Worm (Caenorhabditis elegans) whole organism, dauer: ENCODE measurements around the gene srh-46.
"Not testable (repeated sequence)": the region's sequence is repeated elsewhere in the genome, so short reads cannot be mapped to it uniquely, and the experiment has no call there.

Experiments
- unc-62 ChIP-seq: sonication (generic microtip); optimal IDR thresholded peaks from 2 replicates; lab custom pipeline; 2017; ENCODE audit warnings: missing biosample characterization, missing genetic modification reagents, missing genetic modification characterization

srh-46 gene

DNA sequence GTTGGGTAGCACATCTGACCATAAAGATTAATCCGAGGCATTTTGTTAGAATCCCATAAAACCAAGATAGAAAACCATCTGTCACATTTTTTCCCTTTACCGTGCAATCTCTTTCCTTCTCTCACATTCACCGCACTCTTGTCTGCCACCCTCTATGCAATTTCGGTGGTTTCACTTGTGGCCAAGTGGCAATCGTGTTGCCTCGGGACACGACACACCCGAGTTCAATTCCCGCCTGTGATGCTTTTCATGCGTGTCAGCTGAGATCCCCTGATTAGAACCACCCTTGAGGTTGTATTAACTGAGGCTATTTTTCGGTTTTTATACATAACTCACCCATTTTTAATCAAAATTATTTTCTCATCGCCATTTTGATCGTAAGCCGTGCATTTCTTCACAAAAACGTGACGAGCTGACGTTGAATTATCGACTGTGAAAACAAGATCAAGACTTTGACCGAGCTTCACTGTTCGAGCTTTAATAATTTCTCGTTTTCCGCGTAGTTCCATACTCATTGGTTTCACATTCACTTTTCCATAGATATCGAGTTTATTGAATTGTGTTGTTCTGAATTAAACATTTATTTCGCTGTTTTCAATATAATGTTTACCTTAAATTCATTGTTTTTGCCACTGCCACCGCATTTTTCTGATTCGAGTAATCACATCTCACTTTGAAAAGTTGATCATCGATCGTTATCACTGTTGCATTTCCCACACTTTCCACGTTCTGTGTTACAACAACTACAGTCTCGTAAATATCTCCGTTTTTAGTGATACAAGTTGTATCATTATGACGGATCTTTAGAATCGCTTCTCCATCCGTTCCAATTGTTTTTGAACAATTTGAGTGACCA lies 11.6 kb upstream of the srh-46 start:
- no peak for TF ChIP-seq unc-62 (GFP tag; lab: Kevin White, UChicago)

DNA sequence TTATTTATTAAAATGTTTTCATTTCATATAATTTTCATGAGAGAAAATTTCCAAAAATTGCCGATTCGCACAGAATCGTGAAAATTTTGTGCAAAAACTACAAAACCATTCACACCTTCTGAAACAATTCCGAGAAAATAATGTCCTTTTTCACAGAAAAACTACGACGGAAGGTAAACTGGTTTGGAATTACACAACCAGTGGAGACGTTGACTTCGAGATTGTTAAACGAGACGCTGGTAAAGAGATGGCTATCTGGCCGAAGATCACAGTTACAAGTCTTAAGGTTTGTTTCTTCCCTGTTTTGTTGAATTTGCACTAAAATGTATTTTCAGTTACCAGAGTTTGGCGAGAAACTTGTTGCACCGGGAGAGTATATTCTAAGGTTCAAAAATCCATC lies 10.2 kb upstream of the srh-46 start:
- TF ChIP-seq unc-62 (GFP tag; lab: Kevin White, UChicago): no peak

DNA sequence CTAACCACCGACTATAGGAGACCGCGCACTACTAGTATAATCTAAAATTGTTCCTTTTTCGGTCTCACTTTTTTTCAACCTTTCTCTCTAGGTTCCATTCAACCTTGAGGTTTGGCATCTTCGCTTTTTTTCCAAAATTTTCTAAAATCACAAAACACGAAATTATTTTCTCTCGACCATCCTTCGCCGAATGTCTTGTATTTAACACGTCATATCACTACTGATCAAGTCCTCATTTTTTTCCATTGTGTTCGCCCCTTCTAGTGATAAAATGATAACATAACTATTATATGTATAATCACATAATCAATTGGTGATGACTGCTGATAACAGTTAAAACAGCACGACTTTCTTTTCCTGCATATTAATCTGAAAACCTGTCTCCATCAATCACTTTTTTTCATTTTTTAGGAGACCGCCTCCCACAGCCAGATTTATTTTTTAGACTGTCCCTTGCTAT lies 8.4 kb upstream of the srh-46 start, which contains the start of gene T03F7.7:
Gene T03F7.7, plus strand, starts transcription at position 410 of the 460 bp plus-strand sequence.
- TF ChIP-seq unc-62 (GFP tag; lab: Kevin White, UChicago): no peak

DNA sequence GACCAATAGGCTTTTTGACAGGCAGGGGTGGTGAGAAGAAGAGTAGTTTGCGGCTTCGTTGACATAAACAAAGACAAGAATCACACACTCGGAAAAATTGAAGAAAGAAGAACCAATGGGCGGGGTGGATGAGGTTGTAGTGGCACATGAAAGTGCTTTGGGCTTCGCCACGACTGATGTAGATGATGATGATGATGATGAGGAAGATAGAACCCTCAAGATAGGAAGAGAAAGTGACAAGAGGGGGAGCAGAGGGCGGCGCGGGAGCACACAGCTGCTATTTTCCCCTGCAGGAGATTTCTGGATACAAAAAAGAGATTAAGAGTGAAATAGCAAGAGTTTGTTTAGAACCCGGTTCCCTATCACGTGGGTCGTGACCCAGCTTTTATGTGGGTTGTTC lies 6.2 kb upstream of the srh-46 start:
- TF ChIP-seq unc-62 (GFP tag; lab: Kevin White, UChicago): no peak

DNA sequence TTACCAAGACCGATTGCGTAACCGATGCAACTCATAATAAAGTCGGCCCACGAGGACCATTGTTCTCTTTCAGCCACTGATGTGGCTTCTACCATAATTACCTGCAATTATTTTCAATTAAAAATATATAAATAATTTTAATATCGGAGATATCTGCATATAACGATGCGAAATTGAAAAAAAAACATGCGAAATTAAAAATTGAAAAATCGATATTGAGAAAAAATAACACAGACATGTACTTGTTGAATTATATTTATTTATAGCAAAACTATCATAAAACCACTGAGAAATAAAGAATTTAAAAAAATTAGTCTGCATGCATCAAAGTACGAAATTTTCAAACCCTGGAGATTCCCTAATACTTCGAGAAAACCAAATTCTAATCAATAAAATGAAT lies 5.7 kb upstream of the srh-46 start, which contains the start of gene snf-11:
Gene snf-11, minus strand, starts transcription at position 101 of the 400 bp plus-strand sequence.
- no peak for TF ChIP-seq unc-62 (GFP tag; lab: Kevin White, UChicago)

DNA sequence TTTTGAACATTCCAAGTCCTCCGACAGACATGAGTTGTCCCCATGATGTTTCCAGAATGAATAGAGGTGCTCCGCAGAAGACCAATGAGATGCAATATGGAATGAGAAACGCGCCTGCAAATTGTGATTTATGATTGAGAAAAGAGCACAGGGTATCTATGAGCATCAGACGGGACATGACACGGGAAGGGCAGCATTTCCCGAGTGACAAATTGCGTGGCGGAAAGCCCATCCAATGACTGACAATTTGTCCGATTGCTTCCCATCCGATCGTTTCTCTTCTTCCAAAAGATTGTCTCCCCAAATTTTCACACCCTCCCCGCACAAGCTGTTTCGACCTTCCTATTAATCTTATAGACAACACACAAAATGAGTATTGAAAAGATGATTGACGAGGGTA lies 5.1 kb upstream of the srh-46 start:
- no peak for TF ChIP-seq unc-62 (GFP tag; lab: Kevin White, UChicago)

DNA sequence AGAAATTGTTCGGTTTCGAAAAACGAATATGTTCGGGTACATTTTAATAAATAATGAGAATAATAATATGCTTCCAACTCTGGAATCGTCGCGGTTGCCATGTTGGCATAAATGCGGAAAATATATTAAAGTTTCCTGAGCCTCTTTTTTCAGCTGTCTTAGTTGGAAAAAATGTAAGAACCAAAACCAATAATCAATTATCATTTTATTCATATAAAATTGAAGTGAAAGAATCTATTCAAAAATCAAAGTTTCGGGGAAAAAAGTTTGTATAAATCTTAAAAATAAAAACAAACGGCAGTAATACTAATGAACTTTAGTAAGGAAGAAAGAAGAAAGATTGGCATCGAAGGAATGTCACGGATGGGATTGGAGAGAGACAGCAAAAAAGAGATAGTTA lies 2.2 kb upstream of the srh-46 start, which contains the start of gene srh-45:
Gene srh-45, minus strand, starts transcription at position 101 of the 400 bp plus-strand sequence.
- no peak for TF ChIP-seq unc-62 (GFP tag; lab: Kevin White, UChicago)

DNA sequence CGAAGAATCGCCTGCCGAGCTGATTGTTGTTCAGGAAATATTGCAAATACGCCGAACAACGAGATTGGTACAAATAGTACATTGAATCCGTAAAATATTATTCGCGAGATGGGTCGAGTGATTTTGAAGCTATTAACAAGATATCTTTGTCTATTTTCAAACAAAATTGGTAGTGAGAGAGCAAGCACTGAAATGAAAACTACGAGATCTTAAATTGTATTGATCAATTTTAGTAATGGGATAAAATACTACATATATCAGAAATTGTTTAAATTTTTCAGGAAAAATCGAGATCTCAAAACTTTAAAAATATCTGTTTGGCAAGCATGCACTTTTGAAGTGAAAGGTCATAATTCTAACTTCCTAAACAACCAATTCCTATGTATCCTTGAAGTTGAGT lies 1.5 kb upstream of the srh-46 start:
- no peak for TF ChIP-seq unc-62 (GFP tag; lab: Kevin White, UChicago)

DNA sequence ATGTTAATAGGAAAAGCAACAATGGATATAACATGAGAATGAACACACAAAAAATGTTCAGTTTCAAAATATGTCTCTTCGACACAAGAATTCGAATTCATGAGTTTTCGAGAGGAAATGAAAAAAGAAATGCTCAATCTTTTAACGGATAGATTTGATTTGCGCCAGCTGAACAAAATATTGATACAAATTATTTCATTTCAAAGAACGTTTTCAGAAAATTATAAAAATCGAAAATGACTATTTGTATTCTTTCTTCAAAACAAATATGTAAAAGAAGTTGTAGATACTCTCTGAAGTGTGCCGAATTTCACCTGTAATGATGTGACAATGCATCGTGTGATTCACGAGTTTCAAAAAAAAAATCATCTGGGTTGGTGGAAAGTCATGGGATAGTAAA lies 2.1 kb downstream of the srh-46 start, which contains the start of gene srh-47:
Gene srh-47, minus strand, starts transcription at position 101 of the 400 bp plus-strand sequence.
- no peak for TF ChIP-seq unc-62 (GFP tag; lab: Kevin White, UChicago)

DNA sequence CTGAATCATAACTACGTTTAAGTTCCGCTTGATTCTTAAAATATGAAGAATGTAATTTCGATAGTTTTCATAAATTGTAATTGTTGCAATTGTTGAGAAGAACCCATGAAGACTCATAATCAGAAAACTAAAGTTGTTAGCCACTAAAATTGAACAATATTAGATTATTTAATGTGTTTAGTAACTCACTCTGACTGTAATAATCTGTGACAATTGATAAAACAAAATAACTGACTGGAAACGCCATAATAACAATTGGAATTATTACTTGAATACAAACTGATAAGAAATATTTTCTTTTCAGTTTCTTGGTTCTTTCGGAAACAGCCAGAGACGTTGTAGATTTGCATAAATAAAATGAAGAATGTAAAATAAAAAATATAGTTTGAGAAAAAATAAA lies 3.3 kb downstream of the srh-46 start:
- no peak for TF ChIP-seq unc-62 (GFP tag; lab: Kevin White, UChicago)

DNA sequence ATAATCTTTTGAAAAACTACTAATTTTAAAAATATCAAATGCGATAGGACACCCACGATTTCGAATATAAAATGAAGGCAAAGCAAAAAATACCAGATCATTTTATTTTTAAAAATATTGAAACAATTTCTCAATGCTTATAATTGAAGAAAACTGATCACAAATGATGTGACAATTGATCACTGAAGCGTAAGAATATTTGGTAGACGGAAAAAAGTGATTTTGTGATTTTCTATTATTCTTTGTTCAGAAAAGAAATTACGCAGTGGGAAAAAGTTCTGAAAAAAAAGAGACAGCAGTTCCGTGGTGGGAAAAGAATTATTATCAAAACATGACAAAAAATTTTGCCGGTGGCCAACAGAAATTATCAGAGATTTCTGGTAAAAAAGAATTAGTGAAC lies 4.1 kb downstream of the srh-46 start, which contains the start of gene T03F7.5:
Gene T03F7.5, minus strand, starts transcription at position 101 of the 400 bp plus-strand sequence.
- no peak for TF ChIP-seq unc-62 (GFP tag; lab: Kevin White, UChicago)

DNA sequence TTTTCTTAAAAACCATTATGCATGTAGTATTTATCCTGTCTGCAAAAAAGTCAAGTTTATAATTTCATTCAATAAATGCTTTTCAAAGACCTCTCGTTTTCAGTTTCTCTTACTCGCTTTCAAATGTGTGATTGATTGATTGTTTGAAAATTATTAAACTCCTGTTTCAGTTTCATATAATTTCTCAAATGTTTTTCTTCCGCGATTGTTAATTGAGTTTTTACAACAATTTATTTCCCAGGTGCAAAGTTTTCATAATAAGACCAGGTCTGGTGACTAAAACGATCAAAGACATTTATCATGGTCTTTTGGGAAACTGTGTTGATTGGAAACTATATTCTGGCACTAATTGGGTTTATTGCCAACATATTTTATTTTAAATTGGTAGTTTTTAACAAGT lies 8.3 kb downstream of the srh-46 start, which contains the start of gene T03F7.6:
Gene T03F7.6, plus strand, starts transcription at position 301 of the 400 bp plus-strand sequence.
- TF ChIP-seq unc-62 (GFP tag; lab: Kevin White, UChicago): no peak

DNA sequence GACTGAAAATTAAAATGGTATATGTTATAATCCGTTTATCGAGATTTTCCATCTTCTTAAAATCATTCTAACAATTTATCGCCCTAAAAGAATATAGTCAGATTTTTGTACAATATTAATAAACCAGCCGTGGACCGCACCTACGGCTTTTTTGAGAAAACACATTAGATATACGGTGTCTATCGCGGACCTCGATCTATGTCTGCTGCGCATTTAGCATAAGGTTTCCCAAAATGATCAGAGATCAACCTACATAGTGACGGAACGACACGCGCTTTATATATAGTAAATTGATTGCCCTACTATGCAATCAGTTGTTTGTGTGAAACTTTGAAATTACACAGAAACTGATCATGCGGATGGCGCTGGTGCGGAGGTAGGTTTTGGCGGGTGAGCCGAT lies 10.0 kb downstream of the srh-46 start:
- no peak for TF ChIP-seq unc-62 (GFP tag; lab: Kevin White, UChicago)

DNA sequence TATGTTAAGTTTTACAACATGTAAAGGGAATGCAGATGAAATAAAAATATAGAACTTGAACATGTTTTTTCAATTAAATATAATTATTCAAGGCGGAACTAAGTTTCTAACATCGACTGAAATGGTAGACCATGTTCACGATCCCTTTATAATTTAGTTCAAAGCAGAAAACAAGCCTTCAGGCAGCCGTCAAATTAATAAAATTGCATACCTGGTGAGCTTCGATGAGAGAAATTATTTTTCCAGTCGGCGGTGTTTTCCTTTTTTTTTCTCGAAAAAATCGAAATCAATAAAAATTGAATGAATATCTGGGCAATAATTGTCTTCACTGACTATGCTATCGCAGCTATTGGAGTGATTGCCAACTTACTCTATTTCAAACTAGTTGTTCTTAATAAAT lies 11.8 kb downstream of the srh-46 start, which contains the start of gene C03E10.1:
Gene C03E10.1, plus strand, starts transcription at position 301 of the 400 bp plus-strand sequence.
- TF ChIP-seq unc-62 (GFP tag; lab: Kevin White, UChicago): no peak

DNA sequence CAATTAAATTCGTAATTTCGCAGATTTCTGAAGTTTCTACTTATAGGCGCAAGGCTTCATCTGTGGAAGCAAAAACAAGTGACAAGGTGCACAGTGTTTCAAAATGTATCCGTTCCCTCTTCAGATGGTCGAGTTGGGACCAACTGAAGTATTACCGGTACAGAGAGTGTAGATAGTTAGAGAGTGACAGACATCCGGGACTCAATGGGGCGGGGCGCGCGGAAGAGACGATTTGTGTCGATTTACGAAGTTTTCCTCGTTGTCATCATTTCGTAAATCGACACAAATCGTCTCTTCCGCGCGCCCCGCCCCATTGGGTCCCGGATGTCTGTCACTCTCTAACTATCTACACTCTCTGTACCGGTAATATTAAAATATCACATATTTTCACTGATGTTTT lies 16.6 kb downstream of the srh-46 start, which contains the start of gene C03E10.3:
Gene C03E10.3, plus strand, starts transcription at position 301 of the 400 bp plus-strand sequence.
- not testable (repeated sequence) for TF ChIP-seq unc-62 (GFP tag; lab: Kevin White, UChicago)

DNA sequence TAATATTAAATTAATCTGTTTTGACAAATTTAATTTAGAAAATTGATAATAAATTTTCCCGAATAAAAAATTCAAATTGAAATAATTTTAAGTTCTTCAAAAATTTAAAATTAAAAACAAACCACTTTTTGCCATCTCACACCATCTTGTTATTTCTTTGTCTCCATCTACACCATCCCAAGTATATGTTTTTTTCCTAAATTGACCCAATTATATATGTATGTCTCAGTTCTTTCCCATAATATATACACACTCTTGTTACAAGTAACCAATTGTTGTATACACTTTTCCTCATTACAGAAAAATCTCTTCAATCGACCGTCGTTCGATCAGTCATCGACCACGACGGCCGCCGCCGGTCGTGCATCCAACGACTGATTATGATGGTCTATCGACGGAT lies 20.4 kb downstream of the srh-46 start, which contains the start of gene gly-20:
Gene gly-20, plus strand, starts transcription at position 301 of the 400 bp plus-strand sequence.
- TF ChIP-seq unc-62 (GFP tag; lab: Kevin White, UChicago): no peak
